Fruit fly (Drosophila melanogaster): Measurements from ENCODE around the gene primo-1.

primo-1 gene

dm6 chr3R:13686371-13687211, 25.0 kb downstream of the primo-1 start, which contains the start of gene omd:
TSS of gene omd (minus strand) at chr3R:13687210.
- TF ChIP-seq CG3281 (GFP tag; optimal IDR thresholded peaks at IDR 0.05): peak; percentile 73
- no peak for TF ChIP-seq knrl (GFP tag; IDR thresholded peaks at IDR 0.05; ENCODE audit: partially characterized antibody)
- TF ChIP-seq Bteb2 (GFP tag; optimal IDR thresholded peaks at IDR 0.05): peak; percentile 42
- TF ChIP-seq Dfd (GFP tag; optimal IDR thresholded peaks at IDR 0.05): no peak
- TF ChIP-seq CG11247 (GFP tag; IDR thresholded peaks at IDR 0.05): peak; percentile 74
- TF ChIP-seq cas (GFP tag; IDR thresholded peaks at IDR 0.05): no peak
- no peak for TF ChIP-seq Hmx (GFP tag; optimal IDR thresholded peaks at IDR 0.05)
- no peak for TF ChIP-seq CG31441 (GFP tag; IDR thresholded peaks at IDR 0.05)
- TF ChIP-seq CG14860 (GFP tag; IDR thresholded peaks at IDR 0.05; ENCODE audit: partially characterized antibody): no peak
- TF ChIP-seq wor (GFP tag; IDR thresholded peaks at IDR 0.05): no peak
- TF ChIP-seq Dad (GFP tag; optimal IDR thresholded peaks at IDR 0.05): peak; percentile 22
- TF ChIP-seq Lim3 (GFP tag; IDR thresholded peaks at IDR 0.05): no peak
- TF ChIP-seq croc (GFP tag; conservative IDR thresholded peaks at IDR 0.05): peak; percentile 29; the same call in 2 of the 3 replicates
- TF ChIP-seq jigr1 (GFP tag; IDR thresholded peaks at IDR 0.05): no peak
- peak; percentile 33; the same call in 1 of the 3 replicates for TF ChIP-seq zfh1 (GFP tag; IDR thresholded peaks at IDR 0.05)
- no peak for TF ChIP-seq lbe (GFP tag; optimal IDR thresholded peaks at IDR 0.05)
- no peak for TF ChIP-seq CG4730 (GFP tag; IDR thresholded peaks at IDR 0.05)
- no peak for TF ChIP-seq Doc3 (GFP tag; IDR thresholded peaks at IDR 0.05; ENCODE audit: partially characterized antibody)
- TF ChIP-seq Ssrp (tag; optimal IDR thresholded peaks at IDR 0.05): no peak
- TF ChIP-seq corto (GFP tag; optimal IDR thresholded peaks at IDR 0.05): no peak
- TF ChIP-seq Ets97D (GFP tag; optimal IDR thresholded peaks at IDR 0.05): no peak
- no peak for TF ChIP-seq CG15601 (tag; optimal IDR thresholded peaks at IDR 0.05)
- peak in 1 of 2 experiments; percentile 59 for TF ChIP-seq bsh (GFP tag; optimal IDR thresholded peaks at IDR 0.05)
- peak; percentile 77 for TF ChIP-seq CG10209 (GFP tag; optimal IDR thresholded peaks at IDR 0.05)
- no peak for TF ChIP-seq hth (optimal IDR thresholded peaks at IDR 0.05)
- peak; percentile 81 for TF ChIP-seq zf30C (GFP tag; optimal IDR thresholded peaks at IDR 0.05)
- TF ChIP-seq jumu (GFP tag; optimal IDR thresholded peaks at IDR 0.05): peak; percentile 27
- peak; percentile 19 for TF ChIP-seq Sox102F (GFP tag; optimal IDR thresholded peaks at IDR 0.05)
- TF ChIP-seq ap (GFP tag; IDR thresholded peaks at IDR 0.05): peak; percentile 61
- TF ChIP-seq Sin3A (optimal IDR thresholded peaks at IDR 0.05): no peak
- no peak for TF ChIP-seq unpg (GFP tag; optimal IDR thresholded peaks at IDR 0.05)
- TF ChIP-seq Hand (GFP tag; optimal IDR thresholded peaks at IDR 0.05): peak; percentile 41
- TF ChIP-seq gsb-n (tag; optimal IDR thresholded peaks at IDR 0.05): no peak
- TF ChIP-seq hb (GFP tag; IDR thresholded peaks at IDR 0.05; ENCODE audit: partially characterized antibody): no peak
- peak; percentile 33; the same call in 2 of the 4 replicates for TF ChIP-seq Gug (GFP tag; IDR thresholded peaks at IDR 0.05)
- no peak for TF ChIP-seq Elba2 (GFP tag; optimal IDR thresholded peaks at IDR 0.05)
- peak; percentile 26 for TF ChIP-seq Antp (GFP tag; optimal IDR thresholded peaks at IDR 0.05)
- no peak for TF ChIP-seq sqz (GFP tag; optimal IDR thresholded peaks at IDR 0.05)
- TF ChIP-seq ems (GFP tag; optimal IDR thresholded peaks at IDR 0.05): peak; percentile 26
- 0 out of 2 replicates have a peak, but pooled peaks have one; percentile 15 for TF ChIP-seq CG3847 (GFP tag; IDR thresholded peaks at IDR 0.05)
- TF ChIP-seq CTCF (GFP tag; optimal IDR thresholded peaks at IDR 0.05): peak; percentile 36
- no peak for TF ChIP-seq CG6175 (GFP tag; IDR thresholded peaks at IDR 0.05)
- peak; percentile 79 for TF ChIP-seq bab2 (GFP tag; optimal IDR thresholded peaks at IDR 0.05)
- peak; percentile 37; the same call in 1 of the 2 replicates for TF ChIP-seq MBD-R2 (GFP tag; IDR thresholded peaks at IDR 0.05)
- peak; percentile 27 for TF ChIP-seq pfk (GFP tag; optimal IDR thresholded peaks at IDR 0.05)
- no peak for TF ChIP-seq CG12659 (GFP tag; optimal IDR thresholded peaks at IDR 0.05)
- 0 out of 2 replicates have a peak, but pooled peaks have one; percentile 15 for TF ChIP-seq Bgb (GFP tag; IDR thresholded peaks at IDR 0.05; ENCODE audit: partially characterized antibody)
- no peak for TF ChIP-seq ato (GFP tag; IDR thresholded peaks at IDR 0.05; ENCODE audit: partially characterized antibody)
- TF ChIP-seq hbn (GFP tag; IDR thresholded peaks at IDR 0.05; ENCODE audit: partially characterized antibody): no peak
- TF ChIP-seq CG12942 (GFP tag; optimal IDR thresholded peaks at IDR 0.05): peak; percentile 44
